Worm (Caenorhabditis elegans) whole organism, young adult: ENCODE measurements around the gene F37A4.5.

Source experiments
- B0035.1 ChIP-seq: sonication (generic microtip); optimal IDR thresholded peaks from 2 replicates; lab custom pipeline; 2016; ENCODE audit warnings: missing genetic modification characterization, mild to moderate bottlenecking, missing compliant biosample characterization, missing genotype, missing genetic modification reagents
- B0261.1 ChIP-seq: sonication (generic microtip); optimal IDR thresholded peaks from 2 replicates; lab custom pipeline; 2016; ENCODE audit warnings: mild to moderate bottlenecking, missing genetic modification characterization, moderate library complexity, missing compliant biosample characterization
- D2030.7 ChIP-seq: fragments of 200-800 bp; sonication (Bioruptor generic); IDR thresholded peaks from 2 replicates; pipeline ENCODE4 v1.3.6; 2022; ENCODE audit warnings: missing genetic modification reagents, missing genetic modification characterization, missing compliant biosample characterization
- F10E7.11 ChIP-seq: sonication (generic microtip); optimal IDR thresholded peaks from 2 replicates; lab custom pipeline; 2017; ENCODE audit warnings: mild to moderate bottlenecking, missing genetic modification characterization, moderate library complexity, missing compliant biosample characterization
- F37B4.10 ChIP-seq: fragments of 200-800 bp; sonication (Bioruptor generic); IDR thresholded peaks from 2 replicates; pipeline ENCODE4 v1.3.6; 2022; ENCODE audit warnings: missing genetic modification characterization, missing compliant biosample characterization
- F49E8.2 ChIP-seq: sonication (generic microtip); optimal IDR thresholded peaks from 3 replicates; lab custom pipeline; 2017; ENCODE audit warnings: missing genetic modification characterization, mild to moderate bottlenecking, missing compliant biosample characterization, antibody characterized with exemption, moderate library complexity; ENCODE audit not compliant: insufficient read depth
- F55B11.4 ChIP-seq: sonication (generic microtip); optimal IDR thresholded peaks from 2 replicates; lab custom pipeline; 2016; ENCODE audit warnings: missing compliant biosample characterization, missing genetic modification characterization, borderline replicate concordance; ENCODE audit not compliant: insufficient read depth
- F57A8.1 ChIP-seq: fragments of 200-800 bp; sonication (Bioruptor generic); optimal IDR thresholded peaks from 2 replicates; lab custom pipeline; 2018; ENCODE audit warnings: mild to moderate bottlenecking, missing genetic modification characterization, moderate library complexity, missing compliant biosample characterization
- F57C9.4 ChIP-seq: sonication (generic microtip); optimal IDR thresholded peaks from 2 replicates; lab custom pipeline; 2017; ENCODE audit warnings: mild to moderate bottlenecking, missing genetic modification characterization, missing compliant biosample characterization
- K12H6.12 ChIP-seq: fragments of 200-800 bp; sonication (Bioruptor generic); optimal IDR thresholded peaks from 2 replicates; lab custom pipeline; 2018; ENCODE audit warnings: mild to moderate bottlenecking, missing genetic modification characterization, missing compliant biosample characterization
- Y53F4B.3 ChIP-seq: fragments of 200-800 bp; sonication (Bioruptor generic); IDR thresholded peaks from 2 replicates; pipeline ENCODE4 v1.3.6; 2022; ENCODE audit warnings: missing genetic modification reagents, missing genetic modification characterization, missing compliant biosample characterization
- Y67H2A.10 ChIP-seq: fragments of 200-800 bp; sonication (Bioruptor generic); conservative IDR thresholded peaks from 2 replicates; pipeline ENCODE4 v1.3.6; 2022; ENCODE audit warnings: missing genetic modification reagents, missing genetic modification characterization, missing compliant biosample characterization
- aptf-3 ChIP-seq: fragments of 200-800 bp; sonication (Bioruptor generic); IDR thresholded peaks from 2 replicates; pipeline ENCODE4 v1.3.6; 2022; ENCODE audit warnings: missing genetic modification characterization, missing compliant biosample characterization
- attf-5 ChIP-seq: fragments of 200-800 bp; sonication (Bioruptor generic); optimal IDR thresholded peaks from 2 replicates; lab custom pipeline; 2018; ENCODE audit warnings: mild to moderate bottlenecking, missing genetic modification characterization, missing compliant biosample characterization
- bed-2 ChIP-seq: fragments of 200-800 bp; sonication (Bioruptor generic); IDR thresholded peaks from 2 replicates; pipeline ENCODE4 v1.3.6; 2022; ENCODE audit warnings: missing genetic modification reagents, missing genetic modification characterization, missing compliant biosample characterization
- cebp-2 ChIP-seq: fragments of 200-800 bp; sonication (Bioruptor generic); IDR thresholded peaks from 2 replicates; pipeline ENCODE4 v1.3.6; 2022; ENCODE audit warnings: missing genetic modification characterization, missing compliant biosample characterization
- ceh-100 ChIP-seq: fragments of 200-800 bp; sonication (Bioruptor generic); IDR thresholded peaks from 2 replicates; pipeline ENCODE4 v1.3.6; 2022; ENCODE audit warnings: missing genetic modification reagents, missing genetic modification characterization, missing compliant biosample characterization
- ceh-27 ChIP-seq: fragments of 200-800 bp; sonication (Bioruptor generic); optimal IDR thresholded peaks from 2 replicates; lab custom pipeline; 2018; ENCODE audit warnings: mild to moderate bottlenecking, missing genetic modification characterization, moderate library complexity, missing compliant biosample characterization
- ceh-91 ChIP-seq: fragments of 200-800 bp; sonication (Bioruptor generic); IDR thresholded peaks from 2 replicates; pipeline ENCODE4 v1.3.6; 2022; ENCODE audit warnings: missing genetic modification reagents, missing genetic modification characterization, missing compliant biosample characterization
- efl-1 ChIP-seq: fragments of 150-350 bp; optimal IDR thresholded peaks from 2 replicates; lab custom pipeline; 2014; ENCODE audit warnings: missing biosample characterization, missing genetic modification reagents, missing genetic modification characterization
- egl-18 ChIP-seq: fragments of 200-800 bp; sonication (Bioruptor generic); IDR thresholded peaks from 2 replicates; pipeline ENCODE4 v1.3.6; 2022; ENCODE audit warnings: missing genetic modification reagents, missing genetic modification characterization, missing compliant biosample characterization
- ekl-4 ChIP-seq: fragments of 200-800 bp; sonication (Bioruptor generic); IDR thresholded peaks from 2 replicates; pipeline ENCODE4 v1.3.6; 2022; ENCODE audit warnings: missing genetic modification reagents, missing genetic modification characterization, missing compliant biosample characterization
- ets-4 ChIP-seq: fragments of 200-800 bp; sonication (Bioruptor generic); optimal IDR thresholded peaks from 2 replicates; lab custom pipeline; 2018; ENCODE audit warnings: mild to moderate bottlenecking, missing genetic modification characterization, missing compliant biosample characterization
- hlh-26 ChIP-seq: fragments of 200-800 bp; sonication (Bioruptor generic); conservative IDR thresholded peaks from 2 replicates; pipeline ENCODE4 v1.3.6; 2022; ENCODE audit warnings: missing genetic modification reagents, missing genetic modification characterization, missing compliant biosample characterization
- hmg-20 ChIP-seq: fragments of 200-800 bp; sonication (Bioruptor generic); IDR thresholded peaks from 2 replicates; pipeline ENCODE4 v1.3.6; 2022; ENCODE audit warnings: missing genetic modification reagents, missing genetic modification characterization, missing compliant biosample characterization
- hsf-1 ChIP-seq: fragments of 200-800 bp; sonication (Bioruptor generic); IDR thresholded peaks from 2 replicates; pipeline ENCODE4 v1.3.6; 2022; ENCODE audit warnings: missing genetic modification reagents, missing genetic modification characterization, missing compliant biosample characterization
- lag-1 ChIP-seq: fragments of 200-800 bp; sonication (Bioruptor generic); IDR thresholded peaks from 2 replicates; pipeline ENCODE4 v1.3.6; 2022; ENCODE audit warnings: missing genetic modification reagents, missing genetic modification characterization, missing compliant biosample characterization
- let-526 ChIP-seq: fragments of 200-800 bp; sonication (Bioruptor generic); IDR thresholded peaks from 2 replicates; pipeline ENCODE4 v1.3.6; 2022; ENCODE audit warnings: missing genetic modification reagents, missing genetic modification characterization, missing compliant biosample characterization
- let-607 ChIP-seq, 2 experiments: fragments of 200-800 bp in 1 of 2; sonication (Bioruptor generic) in 1 of 2; sonication (generic microtip) in 1 of 2; optimal IDR thresholded peaks; 2 replicates each; lab custom pipeline; 2016 to 2018; ENCODE audit warnings: mild to moderate bottlenecking in 2 of 2, missing compliant biosample characterization in 2 of 2, missing genetic modification characterization in 2 of 2, moderate library complexity in 2 of 2, missing genotype in 1 of 2
- lin-35 ChIP-seq, 3 experiments: fragments of 150-350 bp in 2 of 3; sonication (generic microtip) in 1 of 3; optimal IDR thresholded peaks; 2 replicates each; lab custom pipeline; 2014 to 2018; ENCODE audit warnings: missing biosample characterization in 3 of 3, missing genetic modification characterization in 3 of 3, missing genetic modification reagents in 3 of 3
- lir-1 ChIP-seq: fragments of 200-800 bp; sonication (Bioruptor generic); conservative IDR thresholded peaks from 2 replicates; pipeline ENCODE4 v1.3.6; 2022; ENCODE audit warnings: missing genetic modification reagents, missing genetic modification characterization, missing compliant biosample characterization
- lsl-1 ChIP-seq: fragments of 200-800 bp; sonication (Bioruptor generic); optimal IDR thresholded peaks from 2 replicates; lab custom pipeline; 2018; ENCODE audit warnings: mild to moderate bottlenecking, missing genetic modification characterization, moderate library complexity, missing compliant biosample characterization
- madf-10 ChIP-seq: sonication (generic microtip); optimal IDR thresholded peaks from 2 replicates; lab custom pipeline; 2016; ENCODE audit warnings: mild to moderate bottlenecking, missing genetic modification characterization, missing compliant biosample characterization
- madf-6 ChIP-seq: fragments of 200-800 bp; sonication (Bioruptor generic); IDR thresholded peaks from 2 replicates; pipeline ENCODE4 v1.3.6; 2022; ENCODE audit warnings: missing genetic modification reagents, missing genetic modification characterization, missing compliant biosample characterization
- madf-8 ChIP-seq: fragments of 200-800 bp; sonication (Bioruptor generic); conservative IDR thresholded peaks from 2 replicates; pipeline ENCODE4 v1.3.6; 2022; ENCODE audit warnings: missing genetic modification reagents, missing genetic modification characterization, missing compliant biosample characterization
- mcd-1 ChIP-seq: fragments of 200-800 bp; sonication (Bioruptor generic); IDR thresholded peaks from 2 replicates; pipeline ENCODE4 v1.3.6; 2022; ENCODE audit warnings: missing genetic modification reagents, missing genetic modification characterization, missing compliant biosample characterization
- mel-28 ChIP-seq: sonication (generic microtip); optimal IDR thresholded peaks from 2 replicates; lab custom pipeline; 2016; ENCODE audit warnings: borderline replicate concordance, mild to moderate bottlenecking, missing genetic modification characterization, missing compliant biosample characterization
- nfya-1 ChIP-seq: sonication (generic microtip); optimal IDR thresholded peaks from 2 replicates; lab custom pipeline; 2017; ENCODE audit warnings: antibody characterized with exemption, missing compliant biosample characterization, missing genetic modification characterization, borderline replicate concordance; ENCODE audit not compliant: insufficient read depth
- nhr-90 ChIP-seq: sonication (generic microtip); optimal IDR thresholded peaks from 2 replicates; lab custom pipeline; 2016; ENCODE audit warnings: missing genotype, mild to moderate bottlenecking, missing genetic modification characterization, missing compliant biosample characterization
- sdz-38 ChIP-seq: sonication (generic microtip); optimal IDR thresholded peaks from 2 replicates; lab custom pipeline; 2016; ENCODE audit warnings: missing genotype, missing genetic modification characterization, missing compliant biosample characterization
- sea-2 ChIP-seq: fragments of 200-800 bp; sonication (Bioruptor generic); IDR thresholded peaks from 2 replicates; pipeline ENCODE4 v1.3.6; 2022; ENCODE audit warnings: missing genetic modification characterization, missing compliant biosample characterization
- snpc-1.1 ChIP-seq: sonication (generic microtip); optimal IDR thresholded peaks from 2 replicates; lab custom pipeline; 2017; ENCODE audit warnings: missing genetic modification characterization, mild to moderate bottlenecking, missing compliant biosample characterization, antibody characterized with exemption, moderate library complexity, missing genotype, missing genetic modification reagents; ENCODE audit not compliant: insufficient read depth
- somi-1 ChIP-seq: fragments of 200-800 bp; sonication (Bioruptor generic); optimal IDR thresholded peaks from 2 replicates; lab custom pipeline; 2018; ENCODE audit warnings: mild to moderate bottlenecking, missing genetic modification characterization, missing compliant biosample characterization
- tlf-1 ChIP-seq: fragments of 200-800 bp; sonication (Bioruptor generic); optimal IDR thresholded peaks from 2 replicates; lab custom pipeline; 2018; ENCODE audit warnings: mild to moderate bottlenecking, missing genetic modification characterization, missing compliant biosample characterization
- unc-130 ChIP-seq: sonication (generic microtip); optimal IDR thresholded peaks from 2 replicates; lab custom pipeline; 2016; ENCODE audit warnings: missing genetic modification reagents, missing genetic modification characterization, missing compliant biosample characterization
- ztf-18 ChIP-seq: sonication (generic microtip); optimal IDR thresholded peaks from 2 replicates; lab custom pipeline; 2016; ENCODE audit warnings: missing genotype, mild to moderate bottlenecking, missing genetic modification characterization, missing compliant biosample characterization
- ztf-25 ChIP-seq: fragments of 200-800 bp; sonication (Bioruptor generic); IDR thresholded peaks from 2 replicates; pipeline ENCODE4 v1.3.6; 2022; ENCODE audit warnings: missing genetic modification reagents, missing genetic modification characterization, missing compliant biosample characterization
- ztf-26 ChIP-seq: sonication (generic microtip); optimal IDR thresholded peaks from 2 replicates; lab custom pipeline; 2017; ENCODE audit warnings: missing genetic modification characterization, missing compliant biosample characterization
- ztf-28 ChIP-seq: fragments of 200-800 bp; sonication (Bioruptor generic); IDR thresholded peaks from 2 replicates; pipeline ENCODE4 v1.3.6; 2022; ENCODE audit warnings: missing genetic modification reagents, missing genetic modification characterization, missing compliant biosample characterization

The F37A4.5 gene

DNA sequence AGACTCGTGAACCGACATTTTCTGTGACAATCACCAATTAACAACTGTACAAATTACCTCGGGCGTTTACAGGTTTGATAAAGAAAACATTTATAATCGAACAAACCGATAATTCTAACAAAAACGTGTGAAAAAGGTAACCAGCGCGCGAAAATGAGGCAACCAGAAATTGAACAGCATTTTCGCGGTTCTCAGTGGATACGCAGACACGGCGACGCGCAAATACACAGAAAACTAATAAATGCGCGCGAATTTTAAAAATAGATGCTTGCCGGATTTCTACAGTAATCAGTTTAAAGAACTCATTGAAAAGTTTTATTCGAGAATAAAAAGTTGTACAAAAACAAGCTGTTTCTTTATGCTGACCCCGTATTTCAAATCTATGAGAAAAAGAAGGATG is 1.7 kb upstream of the F37A4.5 start, which contains the start of gene isw-1 (continued):
- no peak for TF ChIP-seq sdz-38 (tag; lab: Kevin White, UChicago)
- TF ChIP-seq lag-1 (GFP tag; lab: Robert Waterston, UW): no peak
- TF ChIP-seq madf-8 (GFP tag; lab: Robert Waterston, UW): peak; percentile 91
- peak in 2 of 3 experiments; percentile 76 to 92 for TF ChIP-seq lin-35 (GFP tag; optimal IDR thresholded peaks at IDR 0.05; lab: Kevin White, UChicago)
- no peak for TF ChIP-seq ztf-25 (GFP tag; lab: Robert Waterston, UW)
- no peak for TF ChIP-seq nhr-90 (tag; lab: Kevin White, UChicago)
- no peak for TF ChIP-seq ztf-28 (GFP tag; lab: Robert Waterston, UW)
- peak; percentile 84 for TF ChIP-seq D2030.7 (GFP tag; lab: Robert Waterston, UW)
- no peak for TF ChIP-seq let-526 (GFP tag; lab: Robert Waterston, UW)
- TF ChIP-seq F37B4.10 (GFP tag; lab: Robert Waterston, UW): no peak
- peak; percentile 97 for TF ChIP-seq madf-6 (GFP tag; lab: Robert Waterston, UW)
- no peak for TF ChIP-seq lir-1 (GFP tag; lab: Robert Waterston, UW)
- peak; percentile 75 for TF ChIP-seq lsl-1 (GFP tag; lab: Kevin White, UChicago)
- no peak for TF ChIP-seq Y53F4B.3 (GFP tag; lab: Robert Waterston, UW)
- TF ChIP-seq egl-18: no peak
- no peak for TF ChIP-seq F55B11.4 (tag; lab: Kevin White, UChicago)
- TF ChIP-seq B0035.1 (tag; lab: Kevin White, UChicago): no peak
- TF ChIP-seq cebp-2: no peak
- peak; percentile 63 for TF ChIP-seq unc-130 (GFP tag; lab: Kevin White, UChicago)
- TF ChIP-seq sea-2 (GFP tag; lab: Robert Waterston, UW): no peak
- no peak for TF ChIP-seq Y67H2A.10 (GFP tag; lab: Robert Waterston, UW)
- no peak for TF ChIP-seq somi-1 (GFP tag; lab: Kevin White, UChicago)
- TF ChIP-seq K12H6.12: no peak
- no peak for TF ChIP-seq ceh-27 (GFP tag; lab: Kevin White, UChicago)
- no peak for TF ChIP-seq let-607 (tag; optimal IDR thresholded peaks at IDR 0.05; lab: Kevin White, UChicago)
- no peak for TF ChIP-seq hlh-26 (GFP tag; lab: Robert Waterston, UW)
- TF ChIP-seq tlf-1: peak; percentile 69
- no peak for TF ChIP-seq ceh-100 (GFP tag; lab: Robert Waterston, UW)
- TF ChIP-seq F10E7.11: no peak
- no peak for TF ChIP-seq bed-2 (GFP tag; lab: Robert Waterston, UW)
- TF ChIP-seq ztf-18 (tag; lab: Kevin White, UChicago): peak; percentile 8
- peak; percentile 98 for TF ChIP-seq efl-1
- no peak for TF ChIP-seq madf-10 (tag; lab: Kevin White, UChicago)
- peak; percentile 27 for TF ChIP-seq F49E8.2 (tag; lab: Kevin White, UChicago)
- no peak for TF ChIP-seq ztf-26
- no peak for TF ChIP-seq mel-28 (tag; lab: Kevin White, UChicago)
- no peak for TF ChIP-seq snpc-1.1 (tag; lab: Kevin White, UChicago)
- no peak for TF ChIP-seq F57C9.4 (tag; lab: Kevin White, UChicago)
- TF ChIP-seq hsf-1 (GFP tag; lab: Robert Waterston, UW): peak; percentile 82
- peak; percentile 92 for TF ChIP-seq ceh-91
- peak; percentile 65; the same call in 1 of the 2 replicates for TF ChIP-seq mcd-1 (GFP tag; lab: Robert Waterston, UW)
- no peak for TF ChIP-seq F57A8.1 (GFP tag; lab: Kevin White, UChicago)
- TF ChIP-seq ekl-4 (GFP tag; lab: Robert Waterston, UW): peak; percentile 78
- TF ChIP-seq B0261.1: no peak
- TF ChIP-seq ets-4: no peak
- TF ChIP-seq hmg-20 (GFP tag; lab: Robert Waterston, UW): no peak
- no peak for TF ChIP-seq nfya-1 (tag; lab: Kevin White, UChicago)
- peak; percentile 30 for TF ChIP-seq attf-5 (GFP tag; lab: Kevin White, UChicago)
- no peak for TF ChIP-seq aptf-3 (GFP tag; lab: Robert Waterston, UW)
